Worm (Caenorhabditis elegans) whole organism, L2 larva: ENCODE measurements around the gene T06F4.1.

Source experiments
- C34F6.9 ChIP-seq: fragments of 150-350 bp; optimal IDR thresholded peaks from 2 replicates; lab custom pipeline; 2014; ENCODE audit warnings: missing biosample characterization, missing genetic modification characterization
- F13H6.1 ChIP-seq: sonication (generic microtip); optimal IDR thresholded peaks from 2 replicates; lab custom pipeline; 2016; ENCODE audit warnings: missing genetic modification characterization, missing compliant biosample characterization
- R02D3.7 ChIP-seq: fragments of 150-350 bp; optimal IDR thresholded peaks from 2 replicates; lab custom pipeline; 2014; ENCODE audit warnings: missing biosample characterization, missing genetic modification characterization
- Y55F3AM.14 ChIP-seq: fragments of 200-800 bp; sonication (Bioruptor generic); optimal IDR thresholded peaks from 2 replicates; lab custom pipeline; 2018; ENCODE audit warnings: mild to moderate bottlenecking, missing genetic modification characterization, missing compliant biosample characterization
- ama-1 ChIP-seq: fragments of 150-350 bp; optimal IDR thresholded peaks from 2 replicates; lab custom pipeline; 2018; ENCODE audit warnings: inconsistent platforms
- blmp-1 ChIP-seq: sonication (generic microtip); optimal IDR thresholded peaks from 2 replicates; lab custom pipeline; 2017; ENCODE audit warnings: missing genetic modification characterization, mild to moderate bottlenecking, missing compliant biosample characterization, antibody characterized with exemption, moderate library complexity; ENCODE audit not compliant: insufficient read depth
- ceh-16 ChIP-seq: fragments of 150-350 bp; optimal IDR thresholded peaks from 2 replicates; lab custom pipeline; 2014; ENCODE audit warnings: missing biosample characterization, missing genetic modification characterization
- ceh-82 ChIP-seq: fragments of 150-350 bp; optimal IDR thresholded peaks from 2 replicates; lab custom pipeline; 2014; ENCODE audit warnings: missing biosample characterization, missing genetic modification characterization
- crh-2 ChIP-seq: sonication (generic microtip); optimal IDR thresholded peaks from 2 replicates; lab custom pipeline; 2017; ENCODE audit warnings: missing biosample characterization, missing genetic modification characterization
- dmd-4 ChIP-seq: sonication (generic microtip); optimal IDR thresholded peaks from 2 replicates; lab custom pipeline; 2017; ENCODE audit warnings: missing biosample characterization, missing genetic modification characterization
- elt-1 ChIP-seq: fragments of 150-350 bp; optimal IDR thresholded peaks from 2 replicates; lab custom pipeline; 2014; ENCODE audit warnings: missing biosample characterization, missing genetic modification characterization
- elt-3 ChIP-seq: sonication (generic microtip); optimal IDR thresholded peaks from 2 replicates; lab custom pipeline; 2017; ENCODE audit warnings: missing biosample characterization, missing genetic modification characterization
- fos-1 ChIP-seq: fragments of 150-350 bp; optimal IDR thresholded peaks from 2 replicates; lab custom pipeline; 2014; ENCODE audit warnings: missing biosample characterization, missing genetic modification characterization
- gmeb-1 ChIP-seq: fragments of 150-350 bp; optimal IDR thresholded peaks from 2 replicates; lab custom pipeline; 2014; ENCODE audit warnings: missing biosample characterization, missing genetic modification characterization
- lin-13 ChIP-seq: fragments of 150-350 bp; optimal IDR thresholded peaks from 2 replicates; lab custom pipeline; 2014; ENCODE audit warnings: missing biosample characterization, missing genetic modification reagents, missing genetic modification characterization
- lsy-2 ChIP-seq, 2 experiments: fragments of 150-350 bp in 1 of 2; sonication (generic microtip) in 1 of 2; optimal IDR thresholded peaks; 2 replicates each; lab custom pipeline; 2014 to 2017; ENCODE audit warnings: missing biosample characterization in 2 of 2, missing genetic modification characterization in 2 of 2
- mab-5 ChIP-seq: fragments of 150-350 bp; optimal IDR thresholded peaks from 2 replicates; lab custom pipeline; 2014; ENCODE audit warnings: missing biosample characterization, missing genetic modification characterization
- mbf-1 ChIP-seq: sonication (generic microtip); optimal IDR thresholded peaks from 2 replicates; lab custom pipeline; 2017; ENCODE audit warnings: missing biosample characterization, missing genetic modification characterization
- mdl-1 ChIP-seq, 2 experiments: fragments of 150-350 bp in 1 of 2; sonication (generic microtip) in 1 of 2; optimal IDR thresholded peaks; 2 replicates each; lab custom pipeline; 2017; ENCODE audit warnings: missing biosample characterization in 2 of 2, missing genetic modification characterization in 2 of 2
- nhr-10 ChIP-seq: sonication (generic microtip); optimal IDR thresholded peaks from 2 replicates; lab custom pipeline; 2017; ENCODE audit warnings: missing biosample characterization, missing genetic modification characterization
- nhr-12 ChIP-seq: fragments of 150-350 bp; optimal IDR thresholded peaks from 2 replicates; lab custom pipeline; 2014; ENCODE audit warnings: missing biosample characterization, missing genetic modification characterization
- nhr-129 ChIP-seq: fragments of 150-350 bp; optimal IDR thresholded peaks from 2 replicates; lab custom pipeline; 2014; ENCODE audit warnings: missing biosample characterization, missing genetic modification characterization
- nhr-21 ChIP-seq: fragments of 150-350 bp; optimal IDR thresholded peaks from 2 replicates; lab custom pipeline; 2014; ENCODE audit warnings: missing biosample characterization, missing genetic modification characterization
- nhr-23 ChIP-seq: fragments of 150-350 bp; optimal IDR thresholded peaks from 2 replicates; lab custom pipeline; 2014; ENCODE audit warnings: missing biosample characterization, missing genetic modification reagents, missing genetic modification characterization
- nhr-237 ChIP-seq: fragments of 150-350 bp; optimal IDR thresholded peaks from 2 replicates; lab custom pipeline; 2014; ENCODE audit warnings: missing biosample characterization, missing genetic modification characterization
- nhr-25 ChIP-seq: fragments of 150-350 bp; sonication (generic microtip); optimal IDR thresholded peaks from 3 replicates; lab custom pipeline; 2014; ENCODE audit warnings: missing biosample characterization, missing genetic modification characterization
- nhr-6 ChIP-seq: fragments of 150-350 bp; optimal IDR thresholded peaks from 2 replicates; lab custom pipeline; 2014; ENCODE audit warnings: missing biosample characterization, missing genetic modification characterization
- nhr-77 ChIP-seq: fragments of 150-350 bp; optimal IDR thresholded peaks from 2 replicates; lab custom pipeline; 2014; ENCODE audit warnings: missing biosample characterization, missing genetic modification characterization
- sem-4 ChIP-seq: fragments of 150-350 bp; optimal IDR thresholded peaks from 2 replicates; lab custom pipeline; 2014; ENCODE audit warnings: missing biosample characterization, missing genetic modification reagents, missing genetic modification characterization
- skn-1 ChIP-seq: sonication (generic microtip); optimal IDR thresholded peaks from 2 replicates; lab custom pipeline; 2017; ENCODE audit warnings: missing biosample characterization, missing genetic modification characterization
- sma-9 ChIP-seq, 2 experiments: fragments of 150-350 bp in 1 of 2; sonication (generic microtip) in 1 of 2; optimal IDR thresholded peaks; 2 replicates each; lab custom pipeline; 2014 to 2016; ENCODE audit warnings: missing genetic modification characterization in 2 of 2, mild to moderate bottlenecking in 1 of 2, missing biosample characterization in 1 of 2, missing compliant biosample characterization in 1 of 2, missing genetic modification reagents in 1 of 2, moderate library complexity in 1 of 2
- snpc-4 ChIP-seq: fragments of 150-350 bp; optimal IDR thresholded peaks from 2 replicates; lab custom pipeline; 2014; ENCODE audit warnings: missing biosample characterization, missing genetic modification characterization
- unc-39 ChIP-seq: fragments of 150-350 bp; optimal IDR thresholded peaks from 2 replicates; lab custom pipeline; 2014; ENCODE audit warnings: missing biosample characterization, missing genetic modification characterization
- unc-55 ChIP-seq: fragments of 150-350 bp; sonication (generic microtip); optimal IDR thresholded peaks from 3 replicates; lab custom pipeline; 2014; ENCODE audit warnings: missing biosample characterization, missing genetic modification reagents, missing genetic modification characterization
- unc-62 ChIP-seq: fragments of 150-350 bp; optimal IDR thresholded peaks from 2 replicates; lab custom pipeline; 2014; ENCODE audit warnings: missing biosample characterization, missing genetic modification reagents, missing genetic modification characterization
- zag-1 ChIP-seq: fragments of 150-350 bp; optimal IDR thresholded peaks from 2 replicates; lab custom pipeline; 2014; ENCODE audit warnings: missing biosample characterization, missing genetic modification characterization
- ztf-1 ChIP-seq: fragments of 200-800 bp; sonication (Bioruptor generic); conservative IDR thresholded peaks from 2 replicates; pipeline ENCODE4 v1.3.6; 2022; ENCODE audit warnings: missing genetic modification characterization, missing compliant biosample characterization
- ztf-11 ChIP-seq: sonication (generic microtip); optimal IDR thresholded peaks from 2 replicates; lab custom pipeline; 2017; ENCODE audit warnings: missing biosample characterization, missing genetic modification characterization
- ztf-4 ChIP-seq: fragments of 150-350 bp; optimal IDR thresholded peaks from 2 replicates; lab custom pipeline; 2014; ENCODE audit warnings: missing biosample characterization, missing genetic modification characterization

T06F4.1 gene

DNA sequence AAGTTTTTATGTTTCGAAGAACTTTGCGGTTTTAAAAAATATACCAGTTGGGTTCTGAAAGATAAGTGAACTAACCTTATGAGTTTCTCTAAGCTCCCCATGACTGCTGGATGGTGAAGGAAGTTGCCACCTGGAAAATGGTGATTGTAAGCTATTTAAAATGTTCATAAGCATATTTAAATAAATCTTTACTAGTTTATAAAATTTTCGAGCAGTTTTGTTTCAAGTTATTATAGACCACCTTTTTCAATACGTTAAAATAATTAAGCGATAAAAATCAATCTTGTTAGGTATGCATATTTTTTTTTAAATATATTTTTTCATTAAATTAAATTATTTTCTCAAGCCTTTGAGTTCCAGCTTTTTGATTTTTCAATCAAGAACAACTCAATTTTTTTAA lies at the start of gene T06F4.1:
Gene T06F4.1, minus strand, starts transcription at position 101 of the 400 bp plus-strand sequence.
- TF ChIP-seq sem-4 (tag; lab: Kevin White, UChicago): no peak
- no peak for TF ChIP-seq ztf-4
- no peak for TF ChIP-seq mab-5 (tag; lab: Kevin White, UChicago)
- TF ChIP-seq unc-39 (tag; lab: Kevin White, UChicago): no peak

DNA sequence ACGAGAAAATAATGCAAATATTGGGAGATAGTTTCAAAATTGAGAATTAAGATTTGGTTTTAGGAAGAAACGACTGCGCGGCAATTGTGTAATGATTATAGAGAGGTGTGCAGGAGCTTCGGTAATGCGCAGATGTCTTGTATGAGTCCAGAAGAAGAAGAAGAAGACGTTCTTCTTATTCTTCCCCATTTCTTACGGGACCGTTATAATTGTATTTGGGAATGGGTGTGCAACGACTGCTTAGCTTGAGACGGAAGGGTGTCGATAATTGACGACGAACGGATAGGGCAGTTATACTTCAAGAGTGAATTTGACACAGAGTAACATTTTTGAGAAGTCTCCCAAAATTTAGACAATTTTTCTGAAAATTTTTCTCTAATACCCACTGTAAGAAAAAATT lies 49.5 kb upstream of the T06F4.1 start:
- TF ChIP-seq zag-1 (tag; lab: Kevin White, UChicago) (no peak), unc-39 (tag; lab: Kevin White, UChicago) (no peak), sma-9 (GFP tag; optimal IDR thresholded peaks at IDR 0.05; lab: Kevin White, UChicago) (no peak), sma-9 (tag; optimal IDR thresholded peaks at IDR 0.05; lab: Kevin White, UChicago) (no peak), dmd-4 (no peak), lsy-2 (tag; optimal IDR thresholded peaks at IDR 0.05; lab: Kevin White, UChicago) (no peak), nhr-25 (tag; lab: Kevin White, UChicago) (no peak), unc-55 (GFP tag; lab: Kevin White, UChicago) (no peak), fos-1 (no peak), skn-1 (tag; lab: Kevin White, UChicago) (no peak), ztf-1 (GFP tag; lab: Robert Waterston, UW) (no peak), mbf-1 (tag; lab: Kevin White, UChicago) (no peak), sem-4 (tag; lab: Kevin White, UChicago) (no peak), ztf-4 (no peak), elt-3 (no peak), crh-2 (tag; lab: Kevin White, UChicago) (no peak), unc-62 (GFP tag; lab: Kevin White, UChicago) (no peak), blmp-1 (no peak), nhr-23 (tag; lab: Kevin White, UChicago) (no peak), ztf-11 (tag; lab: Kevin White, UChicago) (no peak), ceh-82 (no peak)

DNA sequence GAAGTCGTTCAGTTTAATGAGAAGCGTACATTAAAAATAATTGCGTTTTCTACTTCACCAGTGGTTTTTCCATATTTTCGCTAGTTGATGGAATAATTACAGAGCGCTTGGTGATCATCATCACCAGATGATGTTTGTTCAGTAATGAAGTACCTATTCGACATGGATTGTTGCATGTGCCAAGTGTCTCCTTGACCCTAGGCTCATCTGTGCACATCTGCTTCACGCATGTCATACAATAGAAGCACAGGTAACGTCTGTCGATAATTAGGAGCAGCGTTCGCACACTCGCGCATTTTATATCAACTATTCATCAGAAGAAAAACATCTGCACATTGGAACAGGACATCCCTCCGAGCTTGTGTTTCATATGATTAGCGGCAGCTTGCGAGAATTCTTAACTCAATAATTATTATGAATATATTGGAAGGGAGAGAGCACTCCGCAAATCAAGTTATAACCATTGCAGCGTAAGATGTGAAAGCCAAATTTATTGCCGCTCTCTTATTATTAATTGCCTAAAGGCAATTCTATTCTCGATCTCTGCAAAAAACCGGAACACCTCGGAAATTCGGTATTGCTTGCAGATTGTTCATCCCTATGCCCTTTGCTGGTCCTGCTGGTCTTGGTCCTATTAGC lies 46.1 kb upstream of the T06F4.1 start:
- TF ChIP-seq lsy-2 (tag; optimal IDR thresholded peaks at IDR 0.05; lab: Kevin White, UChicago) (no peak), ama-1 (lab: Kevin White, UChicago) (no peak), nhr-23 (tag; lab: Kevin White, UChicago) (no peak), unc-55 (GFP tag; lab: Kevin White, UChicago) (no peak), sem-4 (tag; lab: Kevin White, UChicago) (no peak), nhr-25 (tag; lab: Kevin White, UChicago) (no peak), dmd-4 (no peak), blmp-1 (no peak), nhr-77 (tag; lab: Kevin White, UChicago) (no peak), C34F6.9 (tag; lab: Kevin White, UChicago) (no peak), ceh-82 (no peak), snpc-4 (tag; lab: Kevin White, UChicago) (no peak), nhr-10 (tag; lab: Kevin White, UChicago) (no peak), ztf-11 (tag; lab: Kevin White, UChicago) (no peak), nhr-12 (tag; lab: Kevin White, UChicago) (no peak), nhr-21 (no peak), ztf-1 (GFP tag; lab: Robert Waterston, UW) (no peak)

DNA sequence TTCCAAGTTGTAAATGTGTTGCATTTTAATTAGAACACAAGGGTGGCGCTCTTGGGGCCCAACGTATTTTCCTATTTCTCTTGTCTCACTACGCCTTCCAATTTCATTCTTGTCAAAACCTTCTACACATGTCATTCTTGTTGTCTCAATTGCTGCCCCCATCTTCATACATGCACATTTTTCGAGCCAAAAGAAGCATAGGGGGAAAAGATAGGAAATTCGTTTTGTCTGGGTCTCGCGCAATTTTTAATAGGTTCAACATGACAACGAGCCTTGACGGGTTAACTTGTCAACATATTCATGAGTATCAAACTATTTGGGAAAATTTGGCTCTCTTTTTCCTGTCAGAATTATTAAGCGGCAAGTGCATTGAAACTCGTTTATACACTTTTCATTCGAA lies 44.2 kb upstream of the T06F4.1 start:
- TF ChIP-seq C34F6.9 (tag; lab: Kevin White, UChicago): no peak
- TF ChIP-seq nhr-25 (tag; lab: Kevin White, UChicago): no peak
- no peak for TF ChIP-seq ama-1 (lab: Kevin White, UChicago)
- TF ChIP-seq skn-1 (tag; lab: Kevin White, UChicago): no peak
- no peak for TF ChIP-seq nhr-10 (tag; lab: Kevin White, UChicago)
- TF ChIP-seq ztf-4: no peak
- no peak for TF ChIP-seq elt-1
- no peak for TF ChIP-seq lin-13 (GFP tag; lab: Kevin White, UChicago)
- TF ChIP-seq mdl-1 (tag; optimal IDR thresholded peaks at IDR 0.05; lab: Kevin White, UChicago): no peak
- no peak for TF ChIP-seq nhr-129
- no peak for TF ChIP-seq fos-1
- no peak for TF ChIP-seq F13H6.1 (tag; lab: Kevin White, UChicago)
- TF ChIP-seq nhr-23 (tag; lab: Kevin White, UChicago): no peak

DNA sequence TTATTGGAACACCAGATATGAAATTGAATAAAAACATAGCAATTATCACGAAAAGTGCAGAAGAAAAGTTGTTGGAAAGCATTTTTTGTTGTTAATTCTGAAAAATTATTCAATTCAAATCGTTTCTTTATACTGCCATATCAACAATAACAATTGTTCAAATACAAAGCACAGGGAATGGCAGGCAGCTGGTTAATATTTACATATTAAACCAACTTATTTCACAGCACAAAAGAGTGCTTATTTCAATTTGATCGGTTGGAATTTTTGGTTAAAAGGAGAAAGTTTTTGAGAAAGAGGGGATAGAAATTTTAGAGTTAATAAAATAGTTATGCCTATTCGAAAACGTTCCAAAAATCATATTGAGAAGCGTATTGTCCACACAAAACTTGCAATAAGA lies 41.8 kb upstream of the T06F4.1 start, which contains the start of gene F09F9.3:
Gene F09F9.3, minus strand, starts transcription at position 101 of the 400 bp plus-strand sequence.
- TF ChIP-seq blmp-1 (no peak), nhr-23 (tag; lab: Kevin White, UChicago) (no peak), ceh-82 (no peak), fos-1 (no peak), R02D3.7 (no peak), nhr-237 (no peak), Y55F3AM.14 (GFP tag; lab: Kevin White, UChicago) (no peak), ama-1 (lab: Kevin White, UChicago) (no peak), ceh-16 (tag; lab: Kevin White, UChicago) (no peak), nhr-10 (tag; lab: Kevin White, UChicago) (no peak), nhr-129 (no peak), nhr-6 (tag; lab: Kevin White, UChicago) (no peak), nhr-25 (tag; lab: Kevin White, UChicago) (no peak), ztf-1 (GFP tag; lab: Robert Waterston, UW) (no peak), gmeb-1 (tag; lab: Kevin White, UChicago) (no peak), snpc-4 (tag; lab: Kevin White, UChicago) (no peak), sem-4 (tag; lab: Kevin White, UChicago) (no peak), dmd-4 (no peak)
